Worm (Caenorhabditis elegans) whole organism, L4 larva: Measurements from ENCODE around the gene ubc-6.
A peak's percentile ranks its signal among the peaks of the same experiment; 100 is the strongest.

Experiments
- F37D6.2 ChIP-seq: sonication (generic microtip); optimal IDR thresholded peaks from 2 replicates; lab custom pipeline; 2016; ENCODE audit warnings: mild to moderate bottlenecking, missing genetic modification characterization, missing compliant biosample characterization
- F49E8.2 ChIP-seq: sonication (generic microtip); optimal IDR thresholded peaks from 2 replicates; lab custom pipeline; 2016; ENCODE audit warnings: missing compliant biosample characterization, mild to moderate bottlenecking, missing genetic modification characterization, borderline replicate concordance
- R02D3.7 ChIP-seq: fragments of 150-350 bp; sonication (generic microtip); optimal IDR thresholded peaks from 3 replicates; lab custom pipeline; 2014; ENCODE audit warnings: missing biosample characterization, missing genetic modification characterization
- T26A8.4 ChIP-seq: fragments of 200-800 bp; sonication (Bioruptor generic); IDR thresholded peaks from 2 replicates; pipeline ENCODE4 v1.3.6; 2022; ENCODE audit warnings: missing genetic modification characterization, missing compliant biosample characterization
- Y48G9A.11 ChIP-seq: fragments of 200-800 bp; sonication (Bioruptor generic); IDR thresholded peaks from 2 replicates; pipeline ENCODE4 v1.3.6; 2022; ENCODE audit warnings: missing genetic modification reagents, missing genetic modification characterization, missing compliant biosample characterization
- Y75B8A.6 ChIP-seq: fragments of 200-800 bp; sonication (Bioruptor generic); IDR thresholded peaks from 2 replicates; pipeline ENCODE4 v1.3.6; 2022; ENCODE audit warnings: missing genetic modification reagents, missing genetic modification characterization, missing compliant biosample characterization
- ZK337.2 ChIP-seq: fragments of 200-800 bp; sonication (Bioruptor generic); IDR thresholded peaks from 2 replicates; pipeline ENCODE4 v1.3.6; 2022; ENCODE audit warnings: missing genetic modification reagents, missing genetic modification characterization, missing compliant biosample characterization
- aha-1 ChIP-seq: fragments of 150-350 bp; peaks from one replicate; lab custom pipeline; 2014; ENCODE audit warnings: missing biosample characterization, missing genetic modification characterization
- ceh-44 ChIP-seq: fragments of 200-800 bp; sonication (Bioruptor generic); IDR thresholded peaks from 2 replicates; pipeline ENCODE4 v1.3.6; 2022; ENCODE audit warnings: missing genetic modification reagents, missing genetic modification characterization, missing compliant biosample characterization
- ctbp-1 ChIP-seq: fragments of 200-800 bp; sonication (Bioruptor generic); IDR thresholded peaks from 2 replicates; pipeline ENCODE4 v1.3.6; 2022; ENCODE audit warnings: missing genetic modification reagents, missing genetic modification characterization, missing compliant biosample characterization
- daf-12 ChIP-seq: fragments of 150-350 bp; optimal IDR thresholded peaks from 2 replicates; lab custom pipeline; 2014; ENCODE audit warnings: missing biosample characterization, missing genetic modification reagents, missing genetic modification characterization
- daf-19 ChIP-seq: fragments of 200-800 bp; sonication (Bioruptor generic); conservative IDR thresholded peaks from 2 replicates; pipeline ENCODE4 v1.3.6; 2022; ENCODE audit warnings: missing genetic modification characterization, missing compliant biosample characterization
- dmd-8 ChIP-seq: fragments of 200-800 bp; sonication (Bioruptor generic); IDR thresholded peaks from 2 replicates; pipeline ENCODE4 v1.3.6; 2022; ENCODE audit warnings: missing genetic modification characterization, missing compliant biosample characterization
- dmd-9 ChIP-seq: fragments of 200-800 bp; sonication (Bioruptor generic); IDR thresholded peaks from 2 replicates; pipeline ENCODE4 v1.3.6; 2022; ENCODE audit warnings: missing genetic modification reagents, missing genetic modification characterization, missing compliant biosample characterization
- duxl-1 ChIP-seq: sonication (generic microtip); optimal IDR thresholded peaks from 2 replicates; lab custom pipeline; 2016; ENCODE audit warnings: mild to moderate bottlenecking, missing genetic modification characterization, moderate library complexity, missing compliant biosample characterization; ENCODE audit not compliant: poor library complexity
- dve-1 ChIP-seq: sonication (generic microtip); optimal IDR thresholded peaks from 2 replicates; lab custom pipeline; 2017; ENCODE audit warnings: antibody characterized with exemption, mild to moderate bottlenecking, missing genetic modification characterization, missing compliant biosample characterization; ENCODE audit not compliant: insufficient read depth
- egl-43 ChIP-seq: fragments of 200-800 bp; sonication (Bioruptor generic); IDR thresholded peaks from 2 replicates; pipeline ENCODE4 v1.3.6; 2022; ENCODE audit warnings: missing genetic modification reagents, missing genetic modification characterization, missing compliant biosample characterization
- hlh-11 ChIP-seq: fragments of 200-800 bp; sonication (Bioruptor generic); optimal IDR thresholded peaks from 2 replicates; lab custom pipeline; 2018; ENCODE audit warnings: mild to moderate bottlenecking, missing genetic modification characterization, missing compliant biosample characterization
- hlh-30 ChIP-seq: sonication (generic microtip); optimal IDR thresholded peaks from 2 replicates; lab custom pipeline; 2017; ENCODE audit warnings: antibody characterized with exemption, mild to moderate bottlenecking, missing genetic modification characterization, missing compliant biosample characterization; ENCODE audit not compliant: insufficient read depth
- lin-1 ChIP-seq: fragments of 200-800 bp; sonication (Bioruptor generic); IDR thresholded peaks from 2 replicates; pipeline ENCODE4 v1.3.6; 2022; ENCODE audit warnings: missing genetic modification reagents, missing genetic modification characterization, missing compliant biosample characterization
- lin-29 ChIP-seq: fragments of 200-800 bp; sonication (Bioruptor generic); IDR thresholded peaks from 2 replicates; pipeline ENCODE4 v1.3.6; 2022; ENCODE audit warnings: missing genetic modification reagents, missing genetic modification characterization, missing compliant biosample characterization
- lin-38 ChIP-seq: fragments of 200-800 bp; sonication (Bioruptor generic); IDR thresholded peaks from 2 replicates; pipeline ENCODE4 v1.3.6; 2022; ENCODE audit warnings: missing genetic modification reagents, missing genetic modification characterization, missing compliant biosample characterization
- lir-3 ChIP-seq: sonication (generic microtip); optimal IDR thresholded peaks from 2 replicates; lab custom pipeline; 2016; ENCODE audit warnings: mild to moderate bottlenecking, missing genetic modification characterization, missing compliant biosample characterization
- madf-9 ChIP-seq: fragments of 200-800 bp; sonication (Bioruptor generic); conservative IDR thresholded peaks from 2 replicates; pipeline ENCODE4 v1.3.6; 2022; ENCODE audit warnings: missing genetic modification reagents, missing genetic modification characterization, missing compliant biosample characterization
- mdt-29 ChIP-seq: fragments of 200-800 bp; sonication (Bioruptor generic); IDR thresholded peaks from 2 replicates; pipeline ENCODE4 v1.3.6; 2022; ENCODE audit warnings: missing genetic modification reagents, missing genetic modification characterization, missing compliant biosample characterization
- mep-1 ChIP-seq: fragments of 150-350 bp; sonication (generic microtip); optimal IDR thresholded peaks from 3 replicates; lab custom pipeline; 2014; ENCODE audit warnings: missing biosample characterization, missing genetic modification characterization
- mes-2 ChIP-seq: sonication (generic microtip); optimal IDR thresholded peaks from 2 replicates; lab custom pipeline; 2016; ENCODE audit warnings: missing genotype, mild to moderate bottlenecking, missing genetic modification characterization, missing compliant biosample characterization; ENCODE audit not compliant: poor library complexity, severe bottlenecking
- mxl-3 ChIP-seq: fragments of 200-800 bp; sonication (Bioruptor generic); optimal IDR thresholded peaks from 2 replicates; lab custom pipeline; 2018; ENCODE audit warnings: mild to moderate bottlenecking, missing genetic modification characterization, missing compliant biosample characterization
- nhr-10 ChIP-seq: fragments of 150-350 bp; optimal IDR thresholded peaks from 2 replicates; lab custom pipeline; 2014; ENCODE audit warnings: missing biosample characterization, missing genetic modification characterization
- nhr-111 ChIP-seq: fragments of 200-800 bp; sonication (Bioruptor generic); optimal IDR thresholded peaks from 2 replicates; lab custom pipeline; 2018; ENCODE audit warnings: mild to moderate bottlenecking, missing genetic modification characterization, missing compliant biosample characterization
- nhr-28 ChIP-seq: fragments of 150-350 bp; optimal IDR thresholded peaks from 2 replicates; lab custom pipeline; 2014; ENCODE audit warnings: missing biosample characterization, missing genetic modification characterization
- nhr-42 ChIP-seq: fragments of 200-800 bp; sonication (Bioruptor generic); IDR thresholded peaks from 2 replicates; pipeline ENCODE4 v1.3.6; 2022; ENCODE audit warnings: missing genetic modification characterization, missing compliant biosample characterization
- nhr-6 ChIP-seq: fragments of 150-350 bp; optimal IDR thresholded peaks from 2 replicates; lab custom pipeline; 2014; ENCODE audit warnings: missing biosample characterization, missing genetic modification characterization
- pha-4 ChIP-seq, 2 experiments: fragments of 150-350 bp in 1 of 2; fragments of 200-800 bp in 1 of 2; sonication (Bioruptor generic) in 1 of 2; IDR thresholded peaks in 1 of 2; optimal IDR thresholded peaks in 1 of 2; 2 replicates each; pipeline versions ENCODE4 v1.3.6 to Lab custom; 2014 to 2022; ENCODE audit warnings: missing genetic modification characterization in 2 of 2, missing genetic modification reagents in 2 of 2, missing biosample characterization in 1 of 2, missing compliant biosample characterization in 1 of 2
- php-3 ChIP-seq: fragments of 200-800 bp; sonication (Bioruptor generic); IDR thresholded peaks from 2 replicates; pipeline ENCODE4 v1.3.6; 2022; ENCODE audit warnings: missing genetic modification reagents, missing genetic modification characterization, missing compliant biosample characterization
- pqm-1 ChIP-seq: sonication (generic microtip); optimal IDR thresholded peaks from 2 replicates; lab custom pipeline; 2017; ENCODE audit warnings: missing biosample characterization, missing genetic modification characterization
- rbr-2 ChIP-seq: sonication (generic microtip); optimal IDR thresholded peaks from 2 replicates; lab custom pipeline; 2016; ENCODE audit warnings: missing genotype, missing genetic modification characterization, missing compliant biosample characterization
- sdz-12 ChIP-seq: fragments of 200-800 bp; sonication (Bioruptor generic); optimal IDR thresholded peaks from 2 replicates; lab custom pipeline; 2018; ENCODE audit warnings: mild to moderate bottlenecking, missing genetic modification characterization, missing compliant biosample characterization
- snpc-1.2 ChIP-seq: fragments of 200-800 bp; sonication (Bioruptor generic); IDR thresholded peaks from 2 replicates; pipeline ENCODE4 v1.3.6; 2022; ENCODE audit warnings: missing genetic modification reagents, missing genetic modification characterization, missing compliant biosample characterization
- spr-1 ChIP-seq: sonication (generic microtip); optimal IDR thresholded peaks from 2 replicates; lab custom pipeline; 2016; ENCODE audit warnings: mild to moderate bottlenecking, missing genetic modification characterization, missing compliant biosample characterization
- spr-3 ChIP-seq: fragments of 200-800 bp; sonication (Bioruptor generic); optimal IDR thresholded peaks from 2 replicates; lab custom pipeline; 2018; ENCODE audit warnings: mild to moderate bottlenecking, missing genetic modification characterization, missing compliant biosample characterization
- tag-97 ChIP-seq: fragments of 200-800 bp; sonication (Bioruptor generic); IDR thresholded peaks from 2 replicates; pipeline ENCODE4 v1.3.6; 2022; ENCODE audit warnings: missing genetic modification characterization, missing compliant biosample characterization
- tra-1 ChIP-seq: fragments of 200-800 bp; sonication (Bioruptor generic); IDR thresholded peaks from 2 replicates; pipeline ENCODE4 v1.3.6; 2022; ENCODE audit warnings: missing genetic modification reagents, missing genetic modification characterization, missing compliant biosample characterization
- unc-62 ChIP-seq, 3 experiments: fragments of 150-350 bp in 1 of 3; sonication (generic microtip); optimal IDR thresholded peaks in 2 of 3; peaks in 1 of 3; 1 replicate in 1 of 3; 2 replicates in 2 of 3; lab custom pipeline; 2014 to 2017; ENCODE audit warnings: missing biosample characterization in 3 of 3, missing genetic modification characterization in 3 of 3, missing genetic modification reagents in 3 of 3, missing genotype in 1 of 3
- zag-1 ChIP-seq: fragments of 150-350 bp; optimal IDR thresholded peaks from 2 replicates; lab custom pipeline; 2014; ENCODE audit warnings: missing biosample characterization, missing genetic modification characterization
- zip-11 ChIP-seq: fragments of 200-800 bp; sonication (Bioruptor generic); IDR thresholded peaks from 2 replicates; pipeline ENCODE4 v1.3.6; 2022; ENCODE audit warnings: missing genetic modification characterization, missing compliant biosample characterization
- zip-2 ChIP-seq: fragments of 150-350 bp; optimal IDR thresholded peaks from 2 replicates; lab custom pipeline; 2014; ENCODE audit warnings: missing biosample characterization, missing genetic modification characterization
- ztf-7 ChIP-seq: fragments of 150-350 bp; optimal IDR thresholded peaks from 2 replicates; lab custom pipeline; 2014; ENCODE audit warnings: missing biosample characterization, missing genetic modification characterization

ubc-6 gene

DNA sequence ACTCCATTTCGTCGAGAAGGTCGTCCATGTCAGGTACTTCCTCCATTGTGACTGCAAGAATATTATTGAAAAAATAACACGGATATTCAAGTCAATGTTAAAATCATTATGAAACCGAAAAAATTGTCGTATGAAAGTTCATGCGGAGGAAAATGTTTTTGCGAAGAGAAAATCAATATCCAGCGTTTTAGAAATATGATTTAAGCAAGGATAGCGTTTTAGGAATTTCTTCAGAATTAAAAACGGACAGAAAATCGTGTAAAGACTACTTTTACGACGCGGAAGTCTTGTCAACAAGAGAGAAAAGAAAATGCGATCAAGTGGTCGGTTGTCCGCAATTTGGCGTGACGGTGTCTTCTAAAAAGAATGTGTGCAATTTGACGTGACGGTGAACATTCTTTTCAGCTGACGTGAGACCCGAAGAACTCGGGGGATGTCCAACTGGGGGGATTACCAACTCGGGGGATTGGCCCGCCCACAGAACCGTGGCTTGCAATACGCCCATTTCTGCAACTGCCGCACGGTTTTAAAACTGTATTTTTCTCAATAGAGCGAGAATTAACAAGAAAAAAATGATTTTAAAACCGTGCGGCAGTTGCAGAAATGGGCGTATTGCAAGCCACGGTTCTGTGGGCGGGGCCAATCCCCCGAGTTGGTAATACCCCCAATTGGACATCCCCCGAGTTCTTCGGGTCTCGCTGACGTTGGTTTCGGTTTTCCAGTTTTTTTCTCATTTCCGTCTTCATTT, at the start of gene ubc-6, which contains the start of gene aka-1:
Gene ubc-6, plus strand, starts transcription at position 701 of the 748 bp plus-strand sequence.
Gene aka-1, minus strand, starts transcription at position 51 of the 748 bp plus-strand sequence.
- TF ChIP-seq zip-2 (peak; percentile 23), F37D6.2 (tag; lab: Kevin White, UChicago) (peak; percentile 78), duxl-1 (tag; lab: Kevin White, UChicago) (peak; percentile 49), pqm-1 (tag; lab: Kevin White, UChicago) (no peak), spr-3 (peak; percentile 32), egl-43 (GFP tag; lab: Robert Waterston, UW) (peak; percentile 95), Y75B8A.6 (peak; percentile 72), lin-1 (GFP tag; lab: Robert Waterston, UW) (peak; percentile 87), nhr-6 (tag; lab: Kevin White, UChicago) (peak; percentile 22), F49E8.2 (tag; lab: Kevin White, UChicago) (peak; percentile 78), zag-1 (tag; lab: Kevin White, UChicago) (no peak), nhr-42 (GFP tag; lab: Robert Waterston, UW) (peak; percentile 94), madf-9 (peak; percentile 91), mdt-29 (GFP tag; lab: Robert Waterston, UW) (peak; percentile 90), pha-4 (GFP tag; IDR thresholded peaks at IDR 0.05; lab: Robert Waterston, UW) (peak; percentile 94), pha-4 (tag; optimal IDR thresholded peaks at IDR 0.05; lab: Kevin White, UChicago) (peak; percentile 44), ZK337.2 (GFP tag; lab: Robert Waterston, UW) (peak; percentile 71), nhr-28 (tag; lab: Kevin White, UChicago) (peak; percentile 62), dve-1 (tag; lab: Kevin White, UChicago) (peak; percentile 91), unc-62 (GFP tag; optimal IDR thresholded peaks at IDR 0.05 in 1 of 2; lab: Kevin White, UChicago) (peak in 1 of 2 experiments; percentile 90), unc-62 (tag; optimal IDR thresholded peaks at IDR 0.05; lab: Kevin White, UChicago) (no peak), mep-1 (tag; lab: Kevin White, UChicago) (peak; percentile 93), ctbp-1 (GFP tag; lab: Robert Waterston, UW) (peak; percentile 95), Y48G9A.11 (GFP tag; lab: Robert Waterston, UW) (peak; percentile 90), php-3 (GFP tag; lab: Robert Waterston, UW) (peak; percentile 84), aha-1 (tag; lab: Kevin White, UChicago) (peak; percentile 44), R02D3.7 (no peak), lin-29 (GFP tag; lab: Robert Waterston, UW) (peak; percentile 80), tra-1 (peak; percentile 96), spr-1 (tag; lab: Kevin White, UChicago) (peak; percentile 86), lir-3 (tag; lab: Kevin White, UChicago) (no peak), daf-12 (tag; lab: Kevin White, UChicago) (no peak), dmd-9 (GFP tag; lab: Robert Waterston, UW) (peak; percentile 89), tag-97 (GFP tag; lab: Robert Waterston, UW) (no peak), dmd-8 (GFP tag; lab: Robert Waterston, UW) (peak; percentile 71; the same call in 1 of the 2 replicates), sdz-12 (GFP tag; lab: Kevin White, UChicago) (no peak), nhr-111 (no peak), zip-11 (GFP tag; lab: Robert Waterston, UW) (no peak), rbr-2 (tag; lab: Kevin White, UChicago) (peak; percentile 93), T26A8.4 (GFP tag; lab: Robert Waterston, UW) (peak; percentile 95), ceh-44 (GFP tag; lab: Robert Waterston, UW) (peak; percentile 88), mes-2 (tag; lab: Kevin White, UChicago) (peak; percentile 78), ztf-7 (tag; lab: Kevin White, UChicago) (peak; percentile 14), lin-38 (GFP tag; lab: Robert Waterston, UW) (peak; percentile 95), daf-19 (GFP tag; lab: Robert Waterston, UW) (peak; percentile 95), mxl-3 (GFP tag; lab: Kevin White, UChicago) (peak; percentile 83), hlh-30 (tag; lab: Kevin White, UChicago) (peak; percentile 92), nhr-10 (tag; lab: Kevin White, UChicago) (peak; percentile 56), snpc-1.2 (peak; percentile 83), hlh-11 (tag; lab: Kevin White, UChicago) (peak; percentile 98)
